Fruit fly (Drosophila melanogaster) whole organism, embryonic: ENCODE measurements around the gene ND-PDSW.

Experiments used
- Abd-B ChIP-seq: fragments of 200-800 bp; sonication (Bioruptor generic); optimal IDR thresholded peaks from 2 replicates; lab custom pipeline; 2018; ENCODE audit warnings: missing biosample characterization, mild to moderate bottlenecking, missing genetic modification characterization, moderate library complexity
- BEAF-32 ChIP-seq: fragments of 200-800 bp; sonication (Bioruptor generic); optimal IDR thresholded peaks from 3 replicates; lab custom pipeline; 2017; ENCODE audit warnings: missing biosample characterization, missing genetic modification characterization, mild to moderate bottlenecking, moderate library complexity, missing genetic modification reagents
- Bgb ChIP-seq: fragments of 200-800 bp; sonication (Bioruptor generic); IDR thresholded peaks from 2 replicates; pipeline ENCODE4 v1.3.6; 2022; ENCODE audit warnings: missing biosample characterization, missing genetic modification characterization; ENCODE audit not compliant: partially characterized antibody
- Blimp-1 ChIP-seq: fragments of 200-800 bp; sonication (Bioruptor generic); optimal IDR thresholded peaks from 3 replicates; lab custom pipeline; 2018; ENCODE audit warnings: missing biosample characterization, missing genetic modification characterization, mild to moderate bottlenecking, moderate library complexity, missing genetic modification reagents
- C15 ChIP-seq: fragments of 200-800 bp; sonication (Bioruptor generic); IDR thresholded peaks from 3 replicates; pipeline ENCODE4 v1.3.6; 2022; ENCODE audit warnings: missing biosample characterization, missing genetic modification characterization
- CG10565 ChIP-seq: fragments of 200-800 bp; sonication (Bioruptor generic); optimal IDR thresholded peaks from 3 replicates; lab custom pipeline; 2016; ENCODE audit warnings: missing biosample characterization, mild to moderate bottlenecking, missing genetic modification characterization
- CG12104 ChIP-seq: fragments of 200-800 bp; sonication (Bioruptor generic); optimal IDR thresholded peaks from 3 replicates; lab custom pipeline; 2016; ENCODE audit warnings: missing biosample characterization, missing genetic modification characterization
- CG12155 ChIP-seq: fragments of 200-800 bp; sonication (Bioruptor generic); optimal IDR thresholded peaks from 3 replicates; lab custom pipeline; 2016; ENCODE audit warnings: missing biosample characterization, missing genetic modification characterization
- CG12659 ChIP-seq: fragments of 200-800 bp; sonication (Bioruptor generic); optimal IDR thresholded peaks from 3 replicates; lab custom pipeline; 2017; ENCODE audit warnings: mild to moderate bottlenecking, missing biosample characterization, missing genetic modification reagents, missing genetic modification characterization
- CG13894 ChIP-seq: fragments of 200-800 bp; sonication (Bioruptor generic); optimal IDR thresholded peaks from 3 replicates; lab custom pipeline; 2018; ENCODE audit warnings: missing biosample characterization, mild to moderate bottlenecking, missing genetic modification characterization, moderate library complexity
- CG15073 ChIP-seq: fragments of 200-800 bp; sonication (Bioruptor generic); optimal IDR thresholded peaks from 2 replicates; lab custom pipeline; 2016; ENCODE audit warnings: missing biosample characterization, missing genetic modification characterization
- CG17328 ChIP-seq: fragments of 200-800 bp; sonication (Bioruptor generic); IDR thresholded peaks from 2 replicates; pipeline ENCODE4 v1.3.6; 2022; ENCODE audit warnings: missing biosample characterization, missing genetic modification characterization
- CG17802 ChIP-seq: fragments of 200-800 bp; sonication (Bioruptor generic); optimal IDR thresholded peaks from 2 replicates; lab custom pipeline; 2018; ENCODE audit warnings: missing biosample characterization, mild to moderate bottlenecking, missing genetic modification characterization, moderate library complexity
- CG18619 ChIP-seq: fragments of 200-800 bp; sonication (Bioruptor generic); optimal IDR thresholded peaks from 3 replicates; lab custom pipeline; 2017; ENCODE audit warnings: missing biosample characterization, mild to moderate bottlenecking, missing genetic modification characterization
- CG2129 ChIP-seq: fragments of 200-800 bp; sonication (Bioruptor generic); IDR thresholded peaks from 2 replicates; pipeline ENCODE4 v1.3.6; 2022; ENCODE audit warnings: missing biosample characterization, missing genetic modification characterization; ENCODE audit not compliant: partially characterized antibody
- CG3065 ChIP-seq: fragments of 200-800 bp; sonication (Bioruptor generic); optimal IDR thresholded peaks from 2 replicates; lab custom pipeline; 2016; ENCODE audit warnings: missing biosample characterization, missing genetic modification characterization
- CG33213 ChIP-seq: fragments of 200-800 bp; sonication (Bioruptor generic); optimal IDR thresholded peaks from 3 replicates; lab custom pipeline; 2016; ENCODE audit warnings: missing biosample characterization, missing genetic modification characterization
- CG34422 ChIP-seq: fragments of 200-800 bp; sonication (Bioruptor generic); IDR thresholded peaks from 3 replicates; pipeline ENCODE4 v1.3.6; 2022; ENCODE audit warnings: missing biosample characterization, missing genetic modification characterization
- CG3995 ChIP-seq: fragments of 200-800 bp; sonication (Bioruptor generic); optimal IDR thresholded peaks from 3 replicates; lab custom pipeline; 2016; ENCODE audit warnings: missing biosample characterization, missing genetic modification characterization
- CG4328 ChIP-seq: fragments of 200-800 bp; sonication (Bioruptor generic); optimal IDR thresholded peaks from 3 replicates; lab custom pipeline; 2017; ENCODE audit warnings: missing biosample characterization, missing genetic modification reagents, missing genetic modification characterization
- CG4404 ChIP-seq: fragments of 200-800 bp; sonication (Bioruptor generic); IDR thresholded peaks from 2 replicates; pipeline ENCODE4 v1.3.6; 2022; ENCODE audit warnings: missing biosample characterization, missing genetic modification characterization
- Chrac-16 ChIP-seq: fragments of 200-800 bp; sonication (Bioruptor generic); optimal IDR thresholded peaks from 3 replicates; lab custom pipeline; 2016; ENCODE audit warnings: missing biosample characterization, missing genetic modification characterization
- CoRest ChIP-seq: fragments of 200-800 bp; sonication (Bioruptor generic); optimal IDR thresholded peaks from 3 replicates; lab custom pipeline; 2018; ENCODE audit warnings: missing biosample characterization, mild to moderate bottlenecking, missing genetic modification characterization, moderate library complexity
- Dip3 ChIP-seq: fragments of 200-800 bp; sonication (Bioruptor generic); optimal IDR thresholded peaks from 3 replicates; lab custom pipeline; 2016; ENCODE audit warnings: missing biosample characterization, missing genetic modification characterization
- Dp ChIP-seq: fragments of 200-800 bp; sonication (Bioruptor generic); optimal IDR thresholded peaks from 2 replicates; lab custom pipeline; 2018; ENCODE audit warnings: missing biosample characterization, mild to moderate bottlenecking, missing genetic modification characterization, moderate library complexity
- E2f2 ChIP-seq: fragments of 200-800 bp; sonication (Bioruptor generic); IDR thresholded peaks from 2 replicates; pipeline ENCODE4 v1.3.6; 2022; ENCODE audit warnings: missing biosample characterization, missing genetic modification characterization
- Gsc ChIP-seq: fragments of 200-800 bp; sonication (Bioruptor generic); IDR thresholded peaks from 2 replicates; pipeline ENCODE4 v1.3.6; 2022; ENCODE audit warnings: missing biosample characterization, missing genetic modification characterization
- HmgD ChIP-seq: fragments of 200-800 bp; sonication (Bioruptor generic); optimal IDR thresholded peaks from 3 replicates; lab custom pipeline; 2016; ENCODE audit warnings: missing biosample characterization, missing genetic modification characterization
- Hmx ChIP-seq: fragments of 200-800 bp; sonication (Bioruptor generic); optimal IDR thresholded peaks from 2 replicates; lab custom pipeline; 2016; ENCODE audit warnings: missing biosample characterization, missing genetic modification characterization
- MTF-1 ChIP-seq: fragments of 200-800 bp; sonication (Bioruptor generic); optimal IDR thresholded peaks from 2 replicates; lab custom pipeline; 2018; ENCODE audit warnings: missing biosample characterization, mild to moderate bottlenecking, missing genetic modification characterization, borderline replicate concordance
- Pdp1 ChIP-seq, 2 experiments: fragments of 200-800 bp; sonication (Bioruptor generic); optimal IDR thresholded peaks; 3 replicates each; lab custom pipeline; 2016; ENCODE audit warnings: missing biosample characterization in 2 of 2, missing genetic modification characterization in 2 of 2, mild to moderate bottlenecking in 1 of 2, moderate library complexity in 1 of 2
- YL-1 ChIP-seq: fragments of 200-800 bp; sonication (Bioruptor generic); optimal IDR thresholded peaks from 3 replicates; lab custom pipeline; 2017; ENCODE audit warnings: missing biosample characterization, mild to moderate bottlenecking, missing genetic modification characterization
- bbx ChIP-seq: fragments of 200-800 bp; sonication (Bioruptor generic); IDR thresholded peaks from 2 replicates; pipeline ENCODE4 v1.3.6; 2022; ENCODE audit warnings: missing biosample characterization, missing genetic modification characterization; ENCODE audit not compliant: partially characterized antibody
- cad ChIP-seq: fragments of >200 bp; optimal IDR thresholded peaks from 2 replicates; lab custom pipeline; 2017; ENCODE audit warnings: missing biosample characterization, missing genetic modification characterization
- dmrt11E ChIP-seq: fragments of 200-800 bp; sonication (Bioruptor generic); optimal IDR thresholded peaks from 3 replicates; lab custom pipeline; 2018; ENCODE audit warnings: missing biosample characterization, mild to moderate bottlenecking, missing genetic modification characterization, moderate library complexity
- dpn ChIP-seq, 2 experiments: fragments of 200-800 bp; sonication (Bioruptor generic); optimal IDR thresholded peaks; 3 replicates each; lab custom pipeline; 2016; ENCODE audit warnings: missing biosample characterization in 2 of 2, missing genetic modification characterization in 2 of 2
- gcm2 ChIP-seq: fragments of 200-800 bp; sonication (Bioruptor generic); optimal IDR thresholded peaks from 2 replicates; lab custom pipeline; 2016; ENCODE audit warnings: missing biosample characterization, missing genetic modification characterization
- gsb-n ChIP-seq: fragments of 200-800 bp; sonication (Bioruptor generic); optimal IDR thresholded peaks from 3 replicates; lab custom pipeline; 2018; ENCODE audit warnings: missing biosample characterization, mild to moderate bottlenecking, missing genetic modification characterization
- gt ChIP-seq: fragments of 200-800 bp; sonication (Bioruptor generic); IDR thresholded peaks from 2 replicates; pipeline ENCODE4 v1.3.6; 2022; ENCODE audit warnings: missing biosample characterization, missing genetic modification characterization
- inv ChIP-seq: fragments of 200-800 bp; sonication (Bioruptor generic); IDR thresholded peaks from 2 replicates; pipeline ENCODE4 v1.3.6; 2022; ENCODE audit warnings: missing biosample characterization, missing genetic modification characterization; ENCODE audit not compliant: partially characterized antibody
- nerfin-1 ChIP-seq: fragments of 200-800 bp; sonication (Bioruptor generic); optimal IDR thresholded peaks from 3 replicates; lab custom pipeline; 2019; ENCODE audit warnings: missing biosample characterization, mild to moderate bottlenecking, missing genetic modification characterization, moderate library complexity
- onecut ChIP-seq: fragments of 200-800 bp; sonication (Bioruptor generic); IDR thresholded peaks from 2 replicates; pipeline ENCODE4 v1.3.6; 2022; ENCODE audit warnings: missing biosample characterization, missing genetic modification characterization
- pzg ChIP-seq: fragments of 200-800 bp; sonication (Bioruptor generic); optimal IDR thresholded peaks from 3 replicates; lab custom pipeline; 2018; ENCODE audit warnings: missing biosample characterization, mild to moderate bottlenecking, missing genetic modification characterization, moderate library complexity
- repo ChIP-seq: fragments of 200-800 bp; sonication (Bioruptor generic); optimal IDR thresholded peaks from 2 replicates; lab custom pipeline; 2016; ENCODE audit warnings: missing biosample characterization, missing genetic modification characterization
- stwl ChIP-seq: fragments of 200-800 bp; sonication (Bioruptor generic); optimal IDR thresholded peaks from 3 replicates; lab custom pipeline; 2018; ENCODE audit warnings: missing biosample characterization, mild to moderate bottlenecking, missing genetic modification characterization, moderate library complexity
- sug ChIP-seq: fragments of 200-800 bp; optimal IDR thresholded peaks from 2 replicates; lab custom pipeline; 2019; ENCODE audit warnings: missing biosample characterization, mild to moderate bottlenecking, missing genetic modification characterization, moderate library complexity
- ttk ChIP-seq: fragments of 200-800 bp; sonication (Bioruptor generic); IDR thresholded peaks from 2 replicates; pipeline ENCODE4 v2.1.2; 2022; ENCODE audit warnings: missing biosample characterization, missing genetic modification characterization
- vvl ChIP-seq: fragments of 200-800 bp; sonication (Bioruptor generic); IDR thresholded peaks from 2 replicates; pipeline ENCODE4 v1.3.6; 2022; ENCODE audit warnings: missing biosample characterization, missing genetic modification characterization
- wek ChIP-seq: fragments of 200-800 bp; sonication (Bioruptor generic); optimal IDR thresholded peaks from 3 replicates; lab custom pipeline; 2018; ENCODE audit warnings: missing biosample characterization, mild to moderate bottlenecking, missing genetic modification characterization, moderate library complexity

The ND-PDSW gene

dm6 chr2L:3449555-3450320 is 16.2 kb upstream of the ND-PDSW start, which contains the start of gene Snx1 (continued):
- peak; percentile 92 for TF ChIP-seq CG3995 (GFP tag; lab: Kevin White, UChicago)
- TF ChIP-seq cad: no peak
- no peak for TF ChIP-seq Blimp-1 (GFP tag; lab: Kevin White, UChicago)
- TF ChIP-seq wek: no peak
- TF ChIP-seq CG2129 (GFP tag; lab: Robert Waterston, UW): no peak
- no peak for TF ChIP-seq CG18619 (GFP tag; lab: Kevin White, UChicago)
- peak; percentile 35; the same call in 1 of the 2 replicates for TF ChIP-seq E2f2
- TF ChIP-seq bbx (GFP tag; lab: Robert Waterston, UW): no peak
- TF ChIP-seq CG4404 (GFP tag; lab: Robert Waterston, UW): no peak
- TF ChIP-seq CG3065: no peak
- TF ChIP-seq dmrt11E (tag; lab: Kevin White, UChicago): no peak
- no peak for TF ChIP-seq CG15073 (GFP tag; lab: Kevin White, UChicago)
- TF ChIP-seq inv (GFP tag; lab: Robert Waterston, UW): no peak
- TF ChIP-seq C15 (GFP tag; lab: Robert Waterston, UW): no peak
- no peak for TF ChIP-seq Chrac-16
- no peak for TF ChIP-seq CG10565
- no peak for TF ChIP-seq ttk (GFP tag; lab: Robert Waterston, UW)
- TF ChIP-seq Hmx (GFP tag; lab: Kevin White, UChicago): no peak
- peak; percentile 49 for TF ChIP-seq CG12659 (GFP tag; lab: Kevin White, UChicago)
- no peak for TF ChIP-seq CG33213
- peak; percentile 31 for TF ChIP-seq nerfin-1 (tag; lab: Kevin White, UChicago)
- TF ChIP-seq gsb-n: peak; percentile 67
- TF ChIP-seq vvl: no peak
- no peak for TF ChIP-seq HmgD (GFP tag; lab: Kevin White, UChicago)
- peak; percentile 51 for TF ChIP-seq YL-1 (GFP tag; lab: Kevin White, UChicago)
- TF ChIP-seq stwl (tag; lab: Kevin White, UChicago): peak; percentile 79
- no peak for TF ChIP-seq dpn (GFP tag; optimal IDR thresholded peaks at IDR 0.05; lab: Kevin White, UChicago)
- TF ChIP-seq BEAF-32 (GFP tag; lab: Kevin White, UChicago): peak; percentile 29
- peak; percentile 8; the same call in 1 of the 2 replicates for TF ChIP-seq Bgb (GFP tag; lab: Robert Waterston, UW)
- TF ChIP-seq CoRest (tag; lab: Kevin White, UChicago): peak; percentile 17
- TF ChIP-seq CG12155 (GFP tag; lab: Kevin White, UChicago): peak; percentile 18
- no peak for TF ChIP-seq CG17802 (tag; lab: Kevin White, UChicago)
- no peak for TF ChIP-seq CG13894 (tag; lab: Kevin White, UChicago)
- TF ChIP-seq Dp (GFP tag; lab: Kevin White, UChicago): peak; percentile 60
- no peak for TF ChIP-seq gcm2 (GFP tag; lab: Kevin White, UChicago)
- TF ChIP-seq MTF-1: no peak
- no peak for TF ChIP-seq Gsc (GFP tag; lab: Robert Waterston, UW)
- peak; percentile 35 for TF ChIP-seq Abd-B (GFP tag; lab: Kevin White, UChicago)
- peak; percentile 97 for TF ChIP-seq sug (tag; lab: Kevin White, UChicago)
- TF ChIP-seq repo (GFP tag; lab: Kevin White, UChicago): no peak
- TF ChIP-seq Pdp1 (GFP tag; optimal IDR thresholded peaks at IDR 0.05; lab: Kevin White, UChicago): peak in 1 of 2 experiments; percentile 4
- TF ChIP-seq CG4328 (GFP tag; lab: Kevin White, UChicago): no peak
- no peak for TF ChIP-seq CG17328
- TF ChIP-seq gt (GFP tag; lab: Robert Waterston, UW): no peak
- no peak for TF ChIP-seq Dip3 (GFP tag; lab: Kevin White, UChicago)
- 0 out of 2 replicates have a peak, but pooled peaks have one; percentile 4 for TF ChIP-seq onecut
- no peak for TF ChIP-seq CG12104 (GFP tag; lab: Kevin White, UChicago)
- TF ChIP-seq CG34422 (GFP tag; lab: Robert Waterston, UW): peak; percentile 47; the same call in 1 of the 3 replicates
- TF ChIP-seq pzg: peak; percentile 71
